Fruit fly (Drosophila melanogaster) whole organism, wandering third instar larva: ENCODE data around the gene Hsp68.

Source experiments
- CG32264 ChIP-seq: fragments of 200-800 bp; sonication (Bioruptor generic); optimal IDR thresholded peaks from 2 replicates; lab custom pipeline; 2016; ENCODE audit warnings: missing biosample characterization, missing genetic modification characterization
- CG9705 ChIP-seq: fragments of 200-800 bp; sonication (Bioruptor generic); optimal IDR thresholded peaks from 2 replicates; lab custom pipeline; 2018; ENCODE audit warnings: missing biosample characterization, mild to moderate bottlenecking, missing genetic modification characterization
- Dif ChIP-seq: fragments of 200-275, 200-300 bp; sonication (Bioruptor generic); optimal IDR thresholded peaks from 2 replicates; lab custom pipeline; 2018; ENCODE audit warnings: missing biosample characterization, missing genetic modification characterization; ENCODE audit not compliant: partially characterized antibody
- HLH106 ChIP-seq: fragments of 200-800 bp; optimal IDR thresholded peaks from 3 replicates; lab custom pipeline; 2019; ENCODE audit warnings: missing biosample characterization, mild to moderate bottlenecking, missing genetic modification characterization, moderate library complexity
- Hr78 ChIP-seq: fragments of >200 bp; optimal IDR thresholded peaks from 2 replicates; lab custom pipeline; 2017; ENCODE audit warnings: missing biosample characterization, missing genetic modification characterization
- Myc ChIP-seq: fragments of >200 bp; optimal IDR thresholded peaks from 2 replicates; lab custom pipeline; 2017
- Rel ChIP-seq, 2 experiments: fragments of 200-800 bp; sonication (Bioruptor generic) in 1 of 2; optimal IDR thresholded peaks; 2 replicates in 1 of 2; 3 replicates in 1 of 2; lab custom pipeline; 2016 to 2019; ENCODE audit warnings: mild to moderate bottlenecking in 2 of 2, missing biosample characterization in 2 of 2, missing genetic modification characterization in 2 of 2, moderate library complexity in 1 of 2
- Sp1 ChIP-seq: fragments of 200-800 bp; sonication (Bioruptor generic); optimal IDR thresholded peaks from 3 replicates; lab custom pipeline; 2019; ENCODE audit warnings: missing biosample characterization, mild to moderate bottlenecking, missing genetic modification characterization, moderate library complexity
- jim ChIP-seq: fragments of 175-275, 200-325 bp; sonication (Bioruptor generic); optimal IDR thresholded peaks from 2 replicates; lab custom pipeline; 2016; ENCODE audit warnings: missing biosample characterization, mild to moderate bottlenecking, missing genetic modification characterization
- psq ChIP-seq: fragments of 200-800 bp; sonication (Bioruptor generic); optimal IDR thresholded peaks from 3 replicates; lab custom pipeline; 2017; ENCODE audit warnings: missing biosample characterization, mild to moderate bottlenecking, missing genetic modification characterization, moderate library complexity
- rgr ChIP-seq: fragments of 200-800 bp; sonication (Bioruptor generic); optimal IDR thresholded peaks from 3 replicates; lab custom pipeline; 2016; ENCODE audit warnings: missing biosample characterization, mild to moderate bottlenecking, missing genetic modification characterization
- sage ChIP-seq: fragments of 200-800 bp; sonication (Bioruptor generic); optimal IDR thresholded peaks from 2 replicates; lab custom pipeline; 2016; ENCODE audit warnings: missing biosample characterization, mild to moderate bottlenecking, missing genetic modification characterization
- sv ChIP-seq: fragments of 200-800 bp; sonication (Bioruptor generic); optimal IDR thresholded peaks from 3 replicates; lab custom pipeline; 2016; ENCODE audit warnings: missing biosample characterization, missing genetic modification characterization
- usp ChIP-seq: fragments of >200 bp; optimal IDR thresholded peaks from 2 replicates; lab custom pipeline; 2017; ENCODE audit warnings: missing biosample characterization, missing genetic modification characterization

The Hsp68 gene

dm6 chr3R:24006449-24007159 is 50.5 kb downstream of the Hsp68 start (continued):
- TF ChIP-seq usp (GFP tag; lab: Kevin White, UChicago) = no peak
- TF ChIP-seq sage (GFP tag; lab: Kevin White, UChicago) = no peak
- peak; percentile 68 for TF ChIP-seq Dif (GFP tag; lab: Kevin White, UChicago)
- TF ChIP-seq CG32264 = no peak
- TF ChIP-seq Hr78 = no peak
- peak; percentile 40 for TF ChIP-seq Sp1 (GFP tag; lab: Kevin White, UChicago)
- TF ChIP-seq psq = peak; percentile 37
- TF ChIP-seq HLH106 (tag; lab: Kevin White, UChicago) = peak; percentile 45
- TF ChIP-seq Rel (GFP tag; optimal IDR thresholded peaks at IDR 0.05; lab: Kevin White, UChicago) = no peak
- TF ChIP-seq Rel (tag; optimal IDR thresholded peaks at IDR 0.05; lab: Kevin White, UChicago) = no peak
- peak; percentile 99 for TF ChIP-seq Myc
- no peak for TF ChIP-seq sv (GFP tag; lab: Kevin White, UChicago)
- peak; percentile 43 for TF ChIP-seq jim
- TF ChIP-seq rgr (GFP tag; lab: Kevin White, UChicago) = no peak
- no peak for TF ChIP-seq CG9705 (GFP tag; lab: Kevin White, UChicago)
- TF ChIP-seq, all 38 proteins: peak for 13
